Fruit fly (Drosophila melanogaster) whole organism, embryonic: ENCODE results near the gene CG14913.
A peak's percentile ranks its signal among the peaks of the same experiment; 100 is the strongest.

Source experiments
- CG10979 ChIP-seq: fragments of 200-800 bp; sonication (Bioruptor generic); optimal IDR thresholded peaks from 2 replicates; lab custom pipeline; 2018; ENCODE audit warnings: missing biosample characterization, mild to moderate bottlenecking, missing genetic modification characterization, moderate library complexity
- CG13296 ChIP-seq: fragments of 200-800 bp; sonication (Bioruptor generic); optimal IDR thresholded peaks from 3 replicates; lab custom pipeline; 2018; ENCODE audit warnings: missing biosample characterization, mild to moderate bottlenecking, missing genetic modification characterization
- CG14441 ChIP-seq: fragments of 200-800 bp; sonication (Bioruptor generic); IDR thresholded peaks from 2 replicates; pipeline ENCODE4 v1.3.6; 2022; ENCODE audit warnings: missing biosample characterization, missing genetic modification characterization
- CG1529 ChIP-seq: fragments of 200-800 bp; sonication (Bioruptor generic); optimal IDR thresholded peaks from 3 replicates; lab custom pipeline; 2018; ENCODE audit warnings: missing biosample characterization, missing genetic modification characterization
- CG17802 ChIP-seq: fragments of 200-800 bp; sonication (Bioruptor generic); optimal IDR thresholded peaks from 2 replicates; lab custom pipeline; 2018; ENCODE audit warnings: missing biosample characterization, mild to moderate bottlenecking, missing genetic modification characterization, moderate library complexity
- CG18011 ChIP-seq: fragments of 200-800 bp; sonication (Bioruptor generic); optimal IDR thresholded peaks from 2 replicates; lab custom pipeline; 2017; ENCODE audit warnings: missing biosample characterization, missing genetic modification characterization, mild to moderate bottlenecking, moderate library complexity, missing genotype
- CG1832 ChIP-seq: fragments of 200-800 bp; sonication (Bioruptor generic); optimal IDR thresholded peaks from 2 replicates; lab custom pipeline; 2017; ENCODE audit warnings: missing biosample characterization, mild to moderate bottlenecking, missing genetic modification characterization, inconsistent platforms
- CG18619 ChIP-seq: fragments of 200-800 bp; sonication (Bioruptor generic); optimal IDR thresholded peaks from 3 replicates; lab custom pipeline; 2017; ENCODE audit warnings: missing biosample characterization, mild to moderate bottlenecking, missing genetic modification characterization
- CG2120 ChIP-seq: fragments of 200-800 bp; sonication (Bioruptor generic); optimal IDR thresholded peaks from 3 replicates; lab custom pipeline; 2016; ENCODE audit warnings: missing biosample characterization, missing genetic modification characterization
- CG2202 ChIP-seq: fragments of 200-800 bp; sonication (Bioruptor generic); optimal IDR thresholded peaks from 2 replicates; lab custom pipeline; 2018; ENCODE audit warnings: missing biosample characterization, mild to moderate bottlenecking, missing genetic modification characterization
- CG32532 ChIP-seq: fragments of 200-800 bp; sonication (Bioruptor generic); IDR thresholded peaks from 2 replicates; pipeline ENCODE4 v1.3.6; 2022; ENCODE audit warnings: missing biosample characterization, missing genetic modification characterization
- CG32767 ChIP-seq: fragments of 200-800 bp; sonication (Bioruptor generic); IDR thresholded peaks from 2 replicates; pipeline ENCODE4 v1.3.6; 2022; ENCODE audit warnings: missing biosample characterization, missing genetic modification characterization
- CG4820 ChIP-seq: fragments of 200-800 bp; sonication (Bioruptor generic); optimal IDR thresholded peaks from 3 replicates; lab custom pipeline; 2016; ENCODE audit warnings: missing biosample characterization, missing genetic modification characterization
- CG6683 ChIP-seq: fragments of 200-800 bp; sonication (Bioruptor generic); optimal IDR thresholded peaks from 2 replicates; lab custom pipeline; 2017; ENCODE audit warnings: missing biosample characterization, mild to moderate bottlenecking, missing genetic modification characterization, missing genetic modification reagents
- CG8478 ChIP-seq: fragments of >200 bp; optimal IDR thresholded peaks from 2 replicates; lab custom pipeline; 2018
- CG8924 ChIP-seq: fragments of 200-800 bp; optimal IDR thresholded peaks from 3 replicates; lab custom pipeline; 2019; ENCODE audit warnings: missing biosample characterization, mild to moderate bottlenecking, missing genetic modification characterization, moderate library complexity
- Camta ChIP-seq: fragments of 200-800 bp; sonication (Bioruptor generic); optimal IDR thresholded peaks from 2 replicates; lab custom pipeline; 2016; ENCODE audit warnings: missing biosample characterization, missing genetic modification characterization
- CoRest ChIP-seq: fragments of 200-800 bp; sonication (Bioruptor generic); optimal IDR thresholded peaks from 3 replicates; lab custom pipeline; 2018; ENCODE audit warnings: missing biosample characterization, mild to moderate bottlenecking, missing genetic modification characterization, moderate library complexity
- CrebB ChIP-seq: fragments of 200-800 bp; sonication (Bioruptor generic); optimal IDR thresholded peaks from 3 replicates; lab custom pipeline; 2018; ENCODE audit warnings: missing biosample characterization, mild to moderate bottlenecking, missing genetic modification characterization
- D19A ChIP-seq: fragments of 200-800 bp; optimal IDR thresholded peaks from 3 replicates; lab custom pipeline; 2019; ENCODE audit warnings: missing biosample characterization, mild to moderate bottlenecking, missing genetic modification characterization, moderate library complexity
- Dp ChIP-seq: fragments of 200-800 bp; sonication (Bioruptor generic); optimal IDR thresholded peaks from 2 replicates; lab custom pipeline; 2018; ENCODE audit warnings: missing biosample characterization, mild to moderate bottlenecking, missing genetic modification characterization, moderate library complexity
- E2f2 ChIP-seq: fragments of 200-800 bp; sonication (Bioruptor generic); IDR thresholded peaks from 2 replicates; pipeline ENCODE4 v1.3.6; 2022; ENCODE audit warnings: missing biosample characterization, missing genetic modification characterization
- Eip74EF ChIP-seq, 2 experiments: fragments of 200-800 bp in 1 of 2; fragments of >200 bp in 1 of 2; sonication (Bioruptor generic) in 1 of 2; optimal IDR thresholded peaks; 2 replicates each; lab custom pipeline; 2017 to 2019; ENCODE audit warnings: missing biosample characterization in 2 of 2, missing genetic modification characterization in 2 of 2, mild to moderate bottlenecking in 1 of 2, moderate library complexity in 1 of 2
- Elba2 ChIP-seq: fragments of 200-800 bp; sonication (Bioruptor generic); optimal IDR thresholded peaks from 3 replicates; lab custom pipeline; 2016; ENCODE audit warnings: missing biosample characterization, missing genetic modification characterization
- Gug ChIP-seq: fragments of 200-800 bp; sonication (Bioruptor generic); IDR thresholded peaks from 4 replicates; pipeline ENCODE4 v1.3.6; 2022; ENCODE audit warnings: missing biosample characterization, missing genetic modification characterization
- HLHmδ ChIP-seq: fragments of 200-800 bp; sonication (Bioruptor generic); optimal IDR thresholded peaks from 2 replicates; lab custom pipeline; 2018; ENCODE audit warnings: missing biosample characterization, mild to moderate bottlenecking, missing genetic modification characterization, moderate library complexity
- Lhr ChIP-seq: fragments of 200-800 bp; sonication (Bioruptor generic); optimal IDR thresholded peaks from 3 replicates; lab custom pipeline; 2017; ENCODE audit warnings: mild to moderate bottlenecking, missing biosample characterization, missing genetic modification reagents, missing genetic modification characterization
- Max ChIP-seq: fragments of 200-800 bp; sonication (Bioruptor generic); optimal IDR thresholded peaks from 2 replicates; lab custom pipeline; 2016; ENCODE audit warnings: missing biosample characterization, mild to moderate bottlenecking, missing genetic modification characterization
- Mes4 ChIP-seq: fragments of 200-800 bp; sonication (Bioruptor generic); optimal IDR thresholded peaks from 2 replicates; lab custom pipeline; 2016; ENCODE audit warnings: missing biosample characterization, missing genetic modification characterization
- Oaz ChIP-seq: fragments of 200-800 bp; sonication (Bioruptor generic); IDR thresholded peaks from 2 replicates; pipeline ENCODE4 v1.3.6; 2022; ENCODE audit warnings: missing biosample characterization, missing genetic modification characterization
- Sox100B ChIP-seq: fragments of 200-800 bp; sonication (Bioruptor generic); optimal IDR thresholded peaks from 3 replicates; lab custom pipeline; 2018; ENCODE audit warnings: missing biosample characterization, mild to moderate bottlenecking, missing genetic modification characterization
- Stat92E ChIP-seq, 3 experiments: fragments of >200 bp in 2 of 3; fragments of 200-800 bp in 1 of 3; sonication (Bioruptor generic) in 1 of 3; optimal IDR thresholded peaks; 2 replicates each; lab custom pipeline; 2017 to 2019; ENCODE audit warnings: missing biosample characterization in 3 of 3, missing genetic modification characterization in 3 of 3, mild to moderate bottlenecking in 1 of 3, moderate library complexity in 1 of 3
- ac ChIP-seq: fragments of 200-800 bp; sonication (Bioruptor generic); optimal IDR thresholded peaks from 3 replicates; lab custom pipeline; 2017; ENCODE audit warnings: missing biosample characterization, mild to moderate bottlenecking, missing genetic modification characterization
- ato ChIP-seq: fragments of 200-800 bp; sonication (Bioruptor generic); IDR thresholded peaks from 2 replicates; pipeline ENCODE4 v1.3.6; 2022; ENCODE audit warnings: missing biosample characterization, missing genetic modification characterization; ENCODE audit not compliant: partially characterized antibody
- br ChIP-seq: fragments of >200 bp; optimal IDR thresholded peaks from 2 replicates; lab custom pipeline; 2017
- bsh ChIP-seq, 2 experiments: fragments of 200-800 bp; sonication (Bioruptor generic); optimal IDR thresholded peaks; 2 replicates each; lab custom pipeline; 2017 to 2018; ENCODE audit warnings: mild to moderate bottlenecking in 2 of 2, missing biosample characterization in 2 of 2, missing genetic modification characterization in 2 of 2, moderate library complexity in 1 of 2
- chm ChIP-seq: fragments of 200-800 bp; sonication (Bioruptor generic); IDR thresholded peaks from 2 replicates; pipeline ENCODE4 v1.3.6; 2022; ENCODE audit warnings: missing biosample characterization, missing genetic modification characterization
- chn ChIP-seq: fragments of 200-800 bp; sonication (Bioruptor generic); optimal IDR thresholded peaks from 2 replicates; lab custom pipeline; 2016; ENCODE audit warnings: missing biosample characterization, missing genetic modification characterization
- crp ChIP-seq, 2 experiments: fragments of 200-800 bp; sonication (Bioruptor generic); optimal IDR thresholded peaks; 2 replicates in 1 of 2; 3 replicates in 1 of 2; lab custom pipeline; 2017; ENCODE audit warnings: missing biosample characterization in 2 of 2, missing genetic modification characterization in 2 of 2, mild to moderate bottlenecking in 1 of 2, moderate library complexity in 1 of 2
- dati ChIP-seq: fragments of 200-800 bp; sonication (Bioruptor generic); IDR thresholded peaks from 2 replicates; pipeline ENCODE4 v1.3.6; 2022; ENCODE audit warnings: missing biosample characterization, missing genetic modification characterization
- esg ChIP-seq: fragments of 200-800 bp; sonication (Bioruptor generic); conservative IDR thresholded peaks from 2 replicates; pipeline ENCODE4 v1.3.6; 2022; ENCODE audit warnings: missing biosample characterization, missing genetic modification characterization
- fu2 ChIP-seq: fragments of 200-800 bp; sonication (Bioruptor generic); optimal IDR thresholded peaks from 2 replicates; lab custom pipeline; 2016; ENCODE audit warnings: missing biosample characterization, missing genetic modification characterization
- klu ChIP-seq: fragments of 200-800 bp; sonication (Bioruptor generic); IDR thresholded peaks from 2 replicates; pipeline ENCODE4 v1.3.6; 2022; ENCODE audit warnings: missing biosample characterization, missing genetic modification characterization
- kni ChIP-seq: fragments of 200-800 bp; sonication (Bioruptor generic); optimal IDR thresholded peaks from 3 replicates; lab custom pipeline; 2017; ENCODE audit warnings: mild to moderate bottlenecking, missing biosample characterization, missing genetic modification reagents, missing genetic modification characterization
- lbe ChIP-seq: fragments of 200-800 bp; sonication (Bioruptor generic); optimal IDR thresholded peaks from 2 replicates; lab custom pipeline; 2016; ENCODE audit warnings: missing biosample characterization, mild to moderate bottlenecking, missing genetic modification characterization
- mirr ChIP-seq: fragments of 200-800 bp; sonication (Bioruptor generic); optimal IDR thresholded peaks from 3 replicates; lab custom pipeline; 2018; ENCODE audit warnings: missing biosample characterization, mild to moderate bottlenecking, missing genetic modification characterization
- odd ChIP-seq: fragments of 200-800 bp; sonication (Bioruptor generic); optimal IDR thresholded peaks from 2 replicates; lab custom pipeline; 2017; ENCODE audit warnings: missing biosample characterization, mild to moderate bottlenecking, missing genetic modification characterization
- ro ChIP-seq: fragments of 200-800 bp; sonication (Bioruptor generic); IDR thresholded peaks from 2 replicates; pipeline ENCODE4 v1.3.6; 2022; ENCODE audit warnings: missing biosample characterization, missing genetic modification characterization
- schlank ChIP-seq: fragments of 200-800 bp; sonication (Bioruptor generic); optimal IDR thresholded peaks from 2 replicates; lab custom pipeline; 2018; ENCODE audit warnings: missing biosample characterization, mild to moderate bottlenecking, missing genetic modification characterization
- zf30C ChIP-seq: fragments of 200-800 bp; sonication (Bioruptor generic); optimal IDR thresholded peaks from 3 replicates; lab custom pipeline; 2018; ENCODE audit warnings: missing biosample characterization, mild to moderate bottlenecking, missing genetic modification characterization

CG14913 gene

dm6 chr2L:10987370-10987853 is 29.4 kb upstream of the CG14913 start, which contains the start of the genes piwi and CG12253 (continued):
- TF ChIP-seq Lhr (GFP tag; lab: Kevin White, UChicago): peak; percentile 48
- peak; percentile 35 for TF ChIP-seq fu2 (GFP tag; lab: Kevin White, UChicago)
- TF ChIP-seq CG18619 (GFP tag; lab: Kevin White, UChicago): no peak
- TF ChIP-seq chn (GFP tag; lab: Kevin White, UChicago): peak; percentile 22
- peak in 1 of 2 experiments; percentile 85 for TF ChIP-seq bsh (GFP tag; optimal IDR thresholded peaks at IDR 0.05; lab: Kevin White, UChicago)
- TF ChIP-seq CG32767 (GFP tag; lab: Robert Waterston, UW): peak; percentile 81; the same call in 1 of the 2 replicates
- TF ChIP-seq Oaz: 0 out of 2 replicates have a peak, but pooled peaks have one; percentile 39
- peak; percentile 76 for TF ChIP-seq CG2120 (GFP tag; lab: Kevin White, UChicago)
- TF ChIP-seq crp (GFP tag; optimal IDR thresholded peaks at IDR 0.05; lab: Kevin White, UChicago): no peak
- no peak for TF ChIP-seq Elba2 (GFP tag; lab: Kevin White, UChicago)
- TF ChIP-seq CG1832 (GFP tag; lab: Kevin White, UChicago): no peak
- TF ChIP-seq CG32532 (GFP tag; lab: Robert Waterston, UW): peak; percentile 54
- no peak for TF ChIP-seq CG17802 (tag; lab: Kevin White, UChicago)
- TF ChIP-seq CG6683 (GFP tag; lab: Kevin White, UChicago): no peak
- peak; percentile 39 for TF ChIP-seq zf30C (GFP tag; lab: Kevin White, UChicago)
- no peak for TF ChIP-seq HLHmδ (GFP tag; lab: Kevin White, UChicago)
- peak; percentile 14 for TF ChIP-seq CG4820 (GFP tag; lab: Kevin White, UChicago)
- peak; percentile 77 for TF ChIP-seq CG10979 (tag; lab: Kevin White, UChicago)
- no peak for TF ChIP-seq kni
- TF ChIP-seq CG8924 (tag; lab: Kevin White, UChicago): peak; percentile 89
- no peak for TF ChIP-seq Mes4
- no peak for TF ChIP-seq ac (GFP tag; lab: Kevin White, UChicago)
- peak; percentile 78; the same call in 1 of the 2 replicates for TF ChIP-seq klu (GFP tag; lab: Robert Waterston, UW)
- TF ChIP-seq CG1529 (GFP tag; lab: Kevin White, UChicago): peak; percentile 61
- TF ChIP-seq lbe (GFP tag; lab: Kevin White, UChicago): no peak
- TF ChIP-seq dati (GFP tag; lab: Robert Waterston, UW): no peak
- TF ChIP-seq CG8478 (lab: Kevin White, UChicago): no peak
- TF ChIP-seq chm: 0 out of 2 replicates have a peak, but pooled peaks have one; percentile 34
- TF ChIP-seq CG14441 (GFP tag; lab: Robert Waterston, UW): 0 out of 2 replicates have a peak, but pooled peaks have one; percentile 40
- TF ChIP-seq Dp: peak; percentile 40
- peak; percentile 40 for TF ChIP-seq CG2202 (tag; lab: Kevin White, UChicago)
- peak; percentile 95 for TF ChIP-seq CoRest (tag; lab: Kevin White, UChicago)
- TF ChIP-seq schlank: peak; percentile 7
- peak; percentile 21 for TF ChIP-seq Camta (GFP tag; lab: Kevin White, UChicago)
- peak; percentile 54 for TF ChIP-seq odd (GFP tag; lab: Kevin White, UChicago)
- peak; percentile 64 for TF ChIP-seq E2f2 (GFP tag; lab: Robert Waterston, UW)
- TF ChIP-seq mirr (GFP tag; lab: Kevin White, UChicago): no peak
- peak; percentile 70 for TF ChIP-seq D19A (tag; lab: Kevin White, UChicago)
- TF ChIP-seq br (lab: Kevin White, UChicago): no peak
- TF ChIP-seq esg: peak; percentile 75
- peak; percentile 8 for TF ChIP-seq CrebB (tag; lab: Kevin White, UChicago)
- TF ChIP-seq Gug (GFP tag; lab: Robert Waterston, UW): no peak
- TF ChIP-seq Max (GFP tag; lab: Kevin White, UChicago): peak; percentile 38
- TF ChIP-seq Sox100B (GFP tag; lab: Kevin White, UChicago): peak; percentile 68
- no peak for TF ChIP-seq ato (GFP tag; lab: Robert Waterston, UW)
- TF ChIP-seq CG18011 (GFP tag; lab: Kevin White, UChicago): peak; percentile 39
- no peak for TF ChIP-seq Stat92E (GFP tag; optimal IDR thresholded peaks at IDR 0.05; lab: Kevin White, UChicago)
- TF ChIP-seq Eip74EF (GFP tag; optimal IDR thresholded peaks at IDR 0.05; lab: Kevin White, UChicago): no peak
- peak; percentile 64; the same call in 1 of the 2 replicates for TF ChIP-seq ro (GFP tag; lab: Robert Waterston, UW)
- peak; percentile 17 for TF ChIP-seq CG13296 (GFP tag; lab: Kevin White, UChicago)
